Fruit fly (Drosophila melanogaster): ENCODE results near the gene srl.

- TF ChIP-seq ttk (optimal IDR thresholded peaks at IDR 0.05) (no peak), insv (optimal IDR thresholded peaks at IDR 0.05) (no peak), Sin3A (optimal IDR thresholded peaks at IDR 0.05) (no peak), psq (optimal IDR thresholded peaks at IDR 0.05) (no peak), h (optimal IDR thresholded peaks at IDR 0.05) (no peak)
Measured at dm6 chr3R:4378363-4379354, 50.5 kb downstream of the srl start, which contains the start of gene Sfxn1-3.

All from Kc167 (cell line).